Fruit fly (Drosophila melanogaster): ENCODE measurements around the gene GATAd.

GATAd gene

dm6 chr2L:10356508-10356907, 23.0 kb downstream of the GATAd start, which contains the start of the genes CtsL4 and ClpP (continued):
- peak; percentile 21 for TF ChIP-seq Sry-β (GFP tag; optimal IDR thresholded peaks at IDR 0.05)
- no peak for TF ChIP-seq Mes4 (GFP tag; optimal IDR thresholded peaks at IDR 0.05)
- peak; percentile 32 for TF ChIP-seq her (GFP tag; optimal IDR thresholded peaks at IDR 0.05)
- peak; percentile 17 for TF ChIP-seq CG8089 (GFP tag; optimal IDR thresholded peaks at IDR 0.05)
- TF ChIP-seq CG2712 (tag; optimal IDR thresholded peaks at IDR 0.05), result peak; percentile 55
- no peak for TF ChIP-seq CG5180 (GFP tag; optimal IDR thresholded peaks at IDR 0.05)
- peak; percentile 51 for TF ChIP-seq Nf-YB (GFP tag; optimal IDR thresholded peaks at IDR 0.05)
- no peak for TF ChIP-seq h (optimal IDR thresholded peaks at IDR 0.05)
- no peak for TF ChIP-seq ATbp (GFP tag; optimal IDR thresholded peaks at IDR 0.05)
- TF ChIP-seq CG14014 (GFP tag; IDR thresholded peaks at IDR 0.05), result no peak
- TF ChIP-seq tgo (GFP tag; IDR thresholded peaks at IDR 0.05), result no peak
- no peak; the same call in 1 of the 2 replicates for TF ChIP-seq CG9932 (GFP tag; IDR thresholded peaks at IDR 0.05)
- TF ChIP-seq sisA (GFP tag; IDR thresholded peaks at IDR 0.05), result peak; percentile 32; the same call in 1 of the 2 replicates
- TF ChIP-seq PHDP (tag; optimal IDR thresholded peaks at IDR 0.05), result no peak
- peak; percentile 18 for TF ChIP-seq NfI (GFP tag; optimal IDR thresholded peaks at IDR 0.05)
- TF ChIP-seq lov (optimal IDR thresholded peaks at IDR 0.05), result no peak
- TF ChIP-seq lov (GFP tag; IDR thresholded peaks at IDR 0.05), result 0 out of 3 replicates have a peak, but pooled peaks have one; percentile 9
- peak; percentile 100 for TF ChIP-seq CG1603 (tag; optimal IDR thresholded peaks at IDR 0.05)
- no peak for TF ChIP-seq z (GFP tag; IDR thresholded peaks at IDR 0.05)
- no peak for TF ChIP-seq CG31224 (GFP tag; IDR thresholded peaks at IDR 0.05)
- TF ChIP-seq aop (GFP tag; IDR thresholded peaks at IDR 0.05), result no peak
- no peak for TF ChIP-seq slou (GFP tag; optimal IDR thresholded peaks at IDR 0.05)
- TF ChIP-seq chif (GFP tag; optimal IDR thresholded peaks at IDR 0.05), result peak in 1 of 2 experiments; percentile 39
- TF ChIP-seq CHES-1-like (GFP tag; optimal IDR thresholded peaks at IDR 0.05), result peak; percentile 46
- TF ChIP-seq CG31388 (GFP tag; optimal IDR thresholded peaks at IDR 0.05), result no peak
- TF ChIP-seq ham (GFP tag; IDR thresholded peaks at IDR 0.05), result no peak
- no peak for TF ChIP-seq CG31365 (tag; optimal IDR thresholded peaks at IDR 0.05)
- no peak for TF ChIP-seq NC2α (GFP tag; optimal IDR thresholded peaks at IDR 0.05)
- no peak for TF ChIP-seq Dfd (GFP tag; optimal IDR thresholded peaks at IDR 0.05)
- no peak for TF ChIP-seq corto (GFP tag; optimal IDR thresholded peaks at IDR 0.05)
- no peak for TF ChIP-seq gce (GFP tag; IDR thresholded peaks at IDR 0.05)
- peak; percentile 29 to 97 for TF ChIP-seq Pdp1 (GFP tag; optimal IDR thresholded peaks at IDR 0.05)
- no peak for TF ChIP-seq H15 (GFP tag; IDR thresholded peaks at IDR 0.05)
- no peak for TF ChIP-seq so (GFP tag; IDR thresholded peaks at IDR 0.05)
- TF ChIP-seq CG3847 (GFP tag; IDR thresholded peaks at IDR 0.05), result peak; percentile 36; the same call in 1 of the 2 replicates
- no peak for TF ChIP-seq ash1 (GFP tag; optimal IDR thresholded peaks at IDR 0.05)
- TF ChIP-seq D (optimal IDR thresholded peaks at IDR 0.05), result no peak
- peak; percentile 35 for TF ChIP-seq D (GFP tag; optimal IDR thresholded peaks at IDR 0.05)
- TF ChIP-seq crc (GFP tag; optimal IDR thresholded peaks at IDR 0.05), result no peak
- TF ChIP-seq stwl (tag; optimal IDR thresholded peaks at IDR 0.05), result no peak
- peak; percentile 46 for TF ChIP-seq CG1602 (GFP tag; optimal IDR thresholded peaks at IDR 0.05)
- peak; percentile 46 for TF ChIP-seq Abd-B (GFP tag; optimal IDR thresholded peaks at IDR 0.05)
- TF ChIP-seq twi (tag; optimal IDR thresholded peaks at IDR 0.05), result peak; percentile 61
- no peak for TF ChIP-seq Vsx1 (GFP tag; optimal IDR thresholded peaks at IDR 0.05)
- TF ChIP-seq Fer3 (tag; optimal IDR thresholded peaks at IDR 0.05), result peak; percentile 26
- TF ChIP-seq otp (GFP tag; IDR thresholded peaks at IDR 0.05), result no peak
- TF ChIP-seq ttk (GFP tag; IDR thresholded peaks at IDR 0.05), result no peak
- no peak for TF ChIP-seq NFAT (GFP tag; IDR thresholded peaks at IDR 0.05)
- TF ChIP-seq lbe (GFP tag; optimal IDR thresholded peaks at IDR 0.05), result no peak
- TF ChIP-seq bab2 (GFP tag; optimal IDR thresholded peaks at IDR 0.05), result no peak
- peak; percentile 60 for TF ChIP-seq grau (tag; optimal IDR thresholded peaks at IDR 0.05)
- TF ChIP-seq CG9609 (GFP tag; optimal IDR thresholded peaks at IDR 0.05), result peak; percentile 30
- peak; percentile 72 for TF ChIP-seq pzg (GFP tag; optimal IDR thresholded peaks at IDR 0.05)

Measured in whole organism, embryonic.